Fruit fly (Drosophila melanogaster): ENCODE measurements around the gene CG15406.

CG15406 gene

DNA sequence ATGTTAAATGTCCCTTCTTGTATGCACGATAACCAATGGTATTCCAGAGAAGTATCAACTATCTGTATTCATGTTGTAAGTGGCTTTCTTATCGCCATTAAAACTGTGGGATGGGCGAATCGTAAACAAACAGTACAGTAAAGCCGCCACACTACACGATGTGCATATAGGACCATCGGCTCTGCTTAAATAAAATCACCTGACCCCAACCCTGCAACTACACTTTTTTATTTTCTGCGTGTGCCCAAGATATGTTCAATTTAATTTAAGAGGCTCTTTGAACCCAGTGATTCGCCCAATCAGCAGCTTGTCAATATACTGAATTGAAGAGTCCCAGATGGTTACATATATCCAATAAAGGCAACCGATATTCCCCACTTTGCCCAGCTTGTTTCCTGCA is 9.2 kb upstream of the CG15406 start (continued):
- TF ChIP-seq ss (GFP tag; optimal IDR thresholded peaks at IDR 0.05) = peak; percentile 31 to 54
- peak; percentile 22 for TF ChIP-seq fkh (GFP tag; optimal IDR thresholded peaks at IDR 0.05)
- peak; percentile 62 for TF ChIP-seq Eip78C (GFP tag)
- TF ChIP-seq CG32006 (GFP tag; optimal IDR thresholded peaks at IDR 0.05) = peak; percentile 55
- TF ChIP-seq CG8119 (GFP tag; IDR thresholded peaks at IDR 0.05) = no peak
- TF ChIP-seq CG10669 (GFP tag; optimal IDR thresholded peaks at IDR 0.05) = peak; percentile 27
- no peak for TF ChIP-seq Smox (GFP tag; optimal IDR thresholded peaks at IDR 0.05)
- no peak for TF ChIP-seq Hr39 (GFP tag; optimal IDR thresholded peaks at IDR 0.05)
- TF ChIP-seq CG8319 (GFP tag; optimal IDR thresholded peaks at IDR 0.05) = no peak

DNA sequence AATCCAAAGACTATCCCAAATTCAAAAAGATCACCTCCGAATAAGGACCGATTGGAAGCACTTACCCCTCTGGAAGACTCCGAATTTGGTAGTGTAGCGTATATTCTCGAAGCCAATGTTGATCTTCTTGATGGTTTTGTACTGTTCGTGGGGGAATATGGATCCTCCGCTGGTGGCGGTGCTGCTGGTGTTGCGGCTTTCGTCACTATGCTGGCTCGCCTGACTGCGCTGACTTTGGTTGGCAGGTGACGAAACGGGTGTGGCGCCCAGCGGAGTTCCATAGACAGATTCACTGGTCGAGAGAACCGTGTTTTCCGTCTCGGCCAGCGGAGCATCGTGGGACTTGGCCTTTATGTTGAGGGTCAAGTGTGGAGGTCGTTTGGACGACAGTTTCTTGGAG is 8.0 kb upstream of the CG15406 start:
- no peak for TF ChIP-seq CG11902 (GFP tag; optimal IDR thresholded peaks at IDR 0.05)
- no peak for TF ChIP-seq esn (GFP tag; optimal IDR thresholded peaks at IDR 0.05)
- TF ChIP-seq CG6276 (GFP tag; optimal IDR thresholded peaks at IDR 0.05) = no peak
- TF ChIP-seq CG11294 (GFP tag; IDR thresholded peaks at IDR 0.05) = no peak
- TF ChIP-seq achi (GFP tag; optimal IDR thresholded peaks at IDR 0.05) = no peak
- TF ChIP-seq lz (GFP tag; optimal IDR thresholded peaks at IDR 0.05) = no peak
- no peak for TF ChIP-seq CG6808 (GFP tag; optimal IDR thresholded peaks at IDR 0.05)
- no peak for TF ChIP-seq CG6854 (GFP tag; optimal IDR thresholded peaks at IDR 0.05)
- no peak for TF ChIP-seq CG32006 (GFP tag; optimal IDR thresholded peaks at IDR 0.05)
- no peak for TF ChIP-seq Blimp-1 (GFP tag; optimal IDR thresholded peaks at IDR 0.05)

DNA sequence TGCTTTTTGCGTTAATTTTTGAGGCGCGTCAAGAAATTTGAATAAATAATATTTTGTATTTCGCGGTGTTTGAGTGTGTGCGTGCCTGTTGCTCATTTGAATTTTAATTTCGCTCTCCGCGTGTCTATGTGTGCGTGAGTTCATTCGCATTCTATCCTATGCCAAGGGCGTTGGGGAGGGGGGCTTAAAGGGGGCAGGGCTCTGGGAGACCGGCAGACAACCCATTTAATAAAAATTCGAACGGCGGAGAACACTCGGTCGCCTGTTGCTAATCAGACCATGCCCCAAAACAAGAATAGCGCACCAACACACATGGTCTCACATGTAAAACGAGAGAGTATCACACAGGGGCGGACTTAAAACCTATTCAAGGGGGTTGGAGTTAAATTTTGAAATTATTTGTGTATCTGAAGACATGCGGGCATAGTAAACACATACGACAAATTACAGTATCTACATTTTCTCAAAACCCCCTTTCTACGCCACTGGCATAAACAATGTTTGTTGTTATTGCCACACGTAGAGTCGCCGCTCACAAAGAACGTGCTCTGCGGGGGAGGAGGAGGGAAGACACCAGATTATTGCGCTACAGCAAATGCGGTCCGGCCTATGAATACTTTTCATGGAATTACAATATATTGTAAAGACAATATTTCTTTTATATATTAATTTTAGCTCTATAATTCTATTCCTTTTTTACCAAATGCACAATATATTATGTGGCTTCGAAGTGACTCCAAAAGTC is 7.1 kb upstream of the CG15406 start:
- peak; percentile 100 for TF ChIP-seq eg (GFP tag; IDR thresholded peaks at IDR 0.05)
- peak; percentile 99 for TF ChIP-seq CG6854 (GFP tag; optimal IDR thresholded peaks at IDR 0.05)
- peak; percentile 100 for TF ChIP-seq OdsH (GFP tag; optimal IDR thresholded peaks at IDR 0.05)
- TF ChIP-seq Eip78C (GFP tag) = peak; percentile 100
- TF ChIP-seq esn (GFP tag; optimal IDR thresholded peaks at IDR 0.05) = peak; percentile 100
- peak; percentile 100 for TF ChIP-seq CG10669 (GFP tag; optimal IDR thresholded peaks at IDR 0.05)
- peak; percentile 99 for TF ChIP-seq CG16779 (tag; optimal IDR thresholded peaks at IDR 0.05)
- peak; percentile 100 for TF ChIP-seq ss (GFP tag; optimal IDR thresholded peaks at IDR 0.05)
- TF ChIP-seq Hr38 (GFP tag; optimal IDR thresholded peaks at IDR 0.05) = peak; percentile 87
- peak; percentile 99 for TF ChIP-seq CG8632 (GFP tag; optimal IDR thresholded peaks at IDR 0.05)
- peak; percentile 100 for TF ChIP-seq CG6163 (GFP tag; IDR thresholded peaks at IDR 0.05)
- peak; percentile 98 for TF ChIP-seq fd85E (GFP tag; optimal IDR thresholded peaks at IDR 0.05)
- TF ChIP-seq CG34406 (GFP tag; optimal IDR thresholded peaks at IDR 0.05) = peak; percentile 99
- TF ChIP-seq Ets96B (tag; optimal IDR thresholded peaks at IDR 0.05) = peak; percentile 100
- TF ChIP-seq Hr39 (GFP tag; optimal IDR thresholded peaks at IDR 0.05) = peak; percentile 100
- peak; percentile 100 for TF ChIP-seq cyc (GFP tag; optimal IDR thresholded peaks at IDR 0.05)
- peak; percentile 99 for TF ChIP-seq dsx (GFP tag; optimal IDR thresholded peaks at IDR 0.05; ENCODE audit: poor library complexity, severe bottlenecking)
- TF ChIP-seq Smox (GFP tag; optimal IDR thresholded peaks at IDR 0.05) = peak; percentile 99
- peak; percentile 100 for TF ChIP-seq CG10631 (GFP tag; optimal IDR thresholded peaks at IDR 0.05)
- TF ChIP-seq CG3032 (tag; optimal IDR thresholded peaks at IDR 0.05) = peak; percentile 100
- peak; percentile 100 for TF ChIP-seq acj6 (GFP tag; optimal IDR thresholded peaks at IDR 0.05)
- TF ChIP-seq pdm3 (GFP tag; optimal IDR thresholded peaks at IDR 0.05) = peak; percentile 100
- peak; percentile 99 to 100 for TF ChIP-seq salr (GFP tag; optimal IDR thresholded peaks at IDR 0.05)
- TF ChIP-seq CG31627 (GFP tag; optimal IDR thresholded peaks at IDR 0.05) = peak; percentile 100
- TF ChIP-seq CG9139 (GFP tag; optimal IDR thresholded peaks at IDR 0.05) = peak; percentile 99
- TF ChIP-seq CG11762 (GFP tag; optimal IDR thresholded peaks at IDR 0.05; ENCODE audit: insufficient read depth) = peak; percentile 100
- peak; percentile 98 for TF ChIP-seq Blimp-1 (GFP tag; optimal IDR thresholded peaks at IDR 0.05)
- peak; percentile 99 for TF ChIP-seq dac (GFP tag; optimal IDR thresholded peaks at IDR 0.05)
- TF ChIP-seq CG4318 (GFP tag; optimal IDR thresholded peaks at IDR 0.05) = peak; percentile 99
- peak; percentile 100 for TF ChIP-seq CG6792 (GFP tag; optimal IDR thresholded peaks at IDR 0.05)
- peak; percentile 99 for TF ChIP-seq CG6276 (GFP tag; optimal IDR thresholded peaks at IDR 0.05)
- peak; percentile 99 for TF ChIP-seq Sox15 (GFP tag; optimal IDR thresholded peaks at IDR 0.05)
- TF ChIP-seq CG7368 (GFP tag; optimal IDR thresholded peaks at IDR 0.05) = peak; percentile 100
- TF ChIP-seq fd59A (GFP tag; optimal IDR thresholded peaks at IDR 0.05) = peak; percentile 100
- peak; percentile 99 for TF ChIP-seq CG6808 (GFP tag; optimal IDR thresholded peaks at IDR 0.05)
- peak; percentile 100 for TF ChIP-seq topi (GFP tag; optimal IDR thresholded peaks at IDR 0.05)
- peak; percentile 100 for TF ChIP-seq net (GFP tag; optimal IDR thresholded peaks at IDR 0.05)

All from whole organism, prepupa.